Fruit fly (Drosophila melanogaster) whole organism, wandering third instar larva: ENCODE measurements around the gene PGAP2.
A peak's percentile ranks its signal among the peaks of the same experiment; 100 is the strongest.

Source experiments
- Abd-B ChIP-seq: fragments of >200 bp; optimal IDR thresholded peaks from 2 replicates; lab custom pipeline; 2017; ENCODE audit warnings: missing biosample characterization, missing genetic modification characterization
- CG32264 ChIP-seq: fragments of 200-800 bp; sonication (Bioruptor generic); optimal IDR thresholded peaks from 2 replicates; lab custom pipeline; 2016; ENCODE audit warnings: missing biosample characterization, missing genetic modification characterization
- CG9705 ChIP-seq: fragments of 200-800 bp; sonication (Bioruptor generic); optimal IDR thresholded peaks from 2 replicates; lab custom pipeline; 2018; ENCODE audit warnings: missing biosample characterization, mild to moderate bottlenecking, missing genetic modification characterization
- CrebA ChIP-seq: fragments of 200-800 bp; sonication (Bioruptor generic); optimal IDR thresholded peaks from 2 replicates; lab custom pipeline; 2016; ENCODE audit warnings: missing biosample characterization, mild to moderate bottlenecking, missing genetic modification characterization, borderline replicate concordance
- Dfd ChIP-seq: fragments of >200 bp; optimal IDR thresholded peaks from 2 replicates; lab custom pipeline; 2017; ENCODE audit warnings: missing biosample characterization, missing genetic modification characterization
- Dif ChIP-seq: fragments of 200-275, 200-300 bp; sonication (Bioruptor generic); optimal IDR thresholded peaks from 2 replicates; lab custom pipeline; 2018; ENCODE audit warnings: missing biosample characterization, missing genetic modification characterization; ENCODE audit not compliant: partially characterized antibody
- GATAd ChIP-seq: sonication (Bioruptor generic); optimal IDR thresholded peaks from 2 replicates; lab custom pipeline; 2016; ENCODE audit warnings: missing biosample characterization, missing genetic modification characterization
- HLH106 ChIP-seq: fragments of 200-800 bp; optimal IDR thresholded peaks from 3 replicates; lab custom pipeline; 2019; ENCODE audit warnings: missing biosample characterization, mild to moderate bottlenecking, missing genetic modification characterization, moderate library complexity
- Hnf4 ChIP-seq: fragments of 200-800 bp; sonication (Bioruptor generic); optimal IDR thresholded peaks from 2 replicates; lab custom pipeline; 2016; ENCODE audit warnings: missing biosample characterization, mild to moderate bottlenecking, missing genetic modification characterization
- Hr78 ChIP-seq: fragments of >200 bp; optimal IDR thresholded peaks from 2 replicates; lab custom pipeline; 2017; ENCODE audit warnings: missing biosample characterization, missing genetic modification characterization
- Hr83 ChIP-seq: fragments of 200-300 bp; sonication (Bioruptor generic); optimal IDR thresholded peaks from 2 replicates; lab custom pipeline; 2016; ENCODE audit warnings: missing biosample characterization, mild to moderate bottlenecking, missing genetic modification characterization, moderate library complexity; ENCODE audit not compliant: poor library complexity, severe bottlenecking
- Jra ChIP-seq: sonication (Bioruptor generic); optimal IDR thresholded peaks from 2 replicates; lab custom pipeline; 2016; ENCODE audit warnings: missing biosample characterization, missing genetic modification characterization
- Mio ChIP-seq: sonication (Bioruptor generic); optimal IDR thresholded peaks from 2 replicates; lab custom pipeline; 2016; ENCODE audit warnings: missing biosample characterization, missing genetic modification characterization
- Myc ChIP-seq: fragments of >200 bp; optimal IDR thresholded peaks from 2 replicates; lab custom pipeline; 2017
- N ChIP-seq: fragments of >200 bp; optimal IDR thresholded peaks from 2 replicates; lab custom pipeline; 2018; ENCODE audit warnings: missing biosample characterization, missing external identifiers, missing genetic modification characterization
- OdsH ChIP-seq: fragments of 200-800 bp; sonication (Bioruptor generic); optimal IDR thresholded peaks from 2 replicates; lab custom pipeline; 2016; ENCODE audit warnings: missing biosample characterization, mild to moderate bottlenecking, missing genetic modification characterization
- Rel ChIP-seq, 2 experiments: fragments of 200-800 bp; sonication (Bioruptor generic) in 1 of 2; optimal IDR thresholded peaks; 2 replicates in 1 of 2; 3 replicates in 1 of 2; lab custom pipeline; 2016 to 2019; ENCODE audit warnings: mild to moderate bottlenecking in 2 of 2, missing biosample characterization in 2 of 2, missing genetic modification characterization in 2 of 2, moderate library complexity in 1 of 2
- Sp1 ChIP-seq: fragments of 200-800 bp; sonication (Bioruptor generic); optimal IDR thresholded peaks from 3 replicates; lab custom pipeline; 2019; ENCODE audit warnings: missing biosample characterization, mild to moderate bottlenecking, missing genetic modification characterization, moderate library complexity
- Vsx2 ChIP-seq: fragments of 200-300, 225-300 bp; sonication (Bioruptor generic); optimal IDR thresholded peaks from 2 replicates; lab custom pipeline; 2018; ENCODE audit warnings: missing biosample characterization, missing genetic modification characterization; ENCODE audit not compliant: partially characterized antibody
- br ChIP-seq: fragments of 200-800 bp; sonication (Bioruptor generic); optimal IDR thresholded peaks from 2 replicates; lab custom pipeline; 2016; ENCODE audit warnings: missing biosample characterization, missing genetic modification characterization
- brk ChIP-seq: fragments of 200-800 bp; sonication (Bioruptor generic); optimal IDR thresholded peaks from 2 replicates; lab custom pipeline; 2016; ENCODE audit warnings: missing biosample characterization, mild to moderate bottlenecking, missing genetic modification characterization
- dl ChIP-seq, 2 experiments: fragments of 175-275, 200-275 bp in 1 of 2; fragments of 200-275 bp in 1 of 2; sonication (Bioruptor generic); optimal IDR thresholded peaks; lab custom pipeline; 2018; ENCODE audit warnings: mild to moderate bottlenecking in 2 of 2, missing biosample characterization in 2 of 2, missing genetic modification characterization in 2 of 2, moderate library complexity in 2 of 2; ENCODE audit not compliant: partially characterized antibody in 2 of 2, insufficient read depth in 1 of 2
- dmrt93B ChIP-seq: fragments of 200-800 bp; sonication (Bioruptor generic); optimal IDR thresholded peaks from 2 replicates; lab custom pipeline; 2018; ENCODE audit warnings: missing biosample characterization, mild to moderate bottlenecking, missing genetic modification characterization
- dsf ChIP-seq: sonication (Bioruptor generic); optimal IDR thresholded peaks from 2 replicates; lab custom pipeline; 2016; ENCODE audit warnings: missing biosample characterization, missing genetic modification characterization, borderline replicate concordance
- ey ChIP-seq: fragments of 200-800 bp; sonication (Bioruptor generic); optimal IDR thresholded peaks from 2 replicates; lab custom pipeline; 2016; ENCODE audit warnings: missing biosample characterization, missing genetic modification characterization
- foxo ChIP-seq, 2 experiments: fragments of 200-800 bp; sonication (Bioruptor generic); optimal IDR thresholded peaks; 2 replicates in 1 of 2; 3 replicates in 1 of 2; lab custom pipeline; 2016 to 2017; ENCODE audit warnings: missing biosample characterization in 2 of 2, missing genetic modification characterization in 2 of 2
- fru ChIP-seq: fragments of 200-800 bp; sonication (Bioruptor generic); optimal IDR thresholded peaks from 3 replicates; lab custom pipeline; 2016; ENCODE audit warnings: missing biosample characterization, mild to moderate bottlenecking, missing genetic modification characterization
- h ChIP-seq: fragments of 200-800 bp; sonication (Bioruptor generic); optimal IDR thresholded peaks from 3 replicates; lab custom pipeline; 2016; ENCODE audit warnings: missing biosample characterization, mild to moderate bottlenecking, missing genetic modification characterization
- jim ChIP-seq: fragments of 175-275, 200-325 bp; sonication (Bioruptor generic); optimal IDR thresholded peaks from 2 replicates; lab custom pipeline; 2016; ENCODE audit warnings: missing biosample characterization, mild to moderate bottlenecking, missing genetic modification characterization
- lola ChIP-seq: fragments of >200 bp; optimal IDR thresholded peaks from 2 replicates; lab custom pipeline; 2017; ENCODE audit warnings: missing biosample characterization, missing genetic modification characterization
- pan ChIP-seq: fragments of >200 bp; optimal IDR thresholded peaks from 2 replicates; lab custom pipeline; 2017
- psq ChIP-seq: fragments of 200-800 bp; sonication (Bioruptor generic); optimal IDR thresholded peaks from 3 replicates; lab custom pipeline; 2017; ENCODE audit warnings: missing biosample characterization, mild to moderate bottlenecking, missing genetic modification characterization, moderate library complexity
- rgr ChIP-seq: fragments of 200-800 bp; sonication (Bioruptor generic); optimal IDR thresholded peaks from 3 replicates; lab custom pipeline; 2016; ENCODE audit warnings: missing biosample characterization, mild to moderate bottlenecking, missing genetic modification characterization
- sage ChIP-seq: fragments of 200-800 bp; sonication (Bioruptor generic); optimal IDR thresholded peaks from 2 replicates; lab custom pipeline; 2016; ENCODE audit warnings: missing biosample characterization, mild to moderate bottlenecking, missing genetic modification characterization
- sv ChIP-seq: fragments of 200-800 bp; sonication (Bioruptor generic); optimal IDR thresholded peaks from 3 replicates; lab custom pipeline; 2016; ENCODE audit warnings: missing biosample characterization, missing genetic modification characterization
- tai ChIP-seq: sonication (Bioruptor generic); optimal IDR thresholded peaks from 2 replicates; lab custom pipeline; 2016; ENCODE audit warnings: missing biosample characterization, missing genetic modification characterization
- usp ChIP-seq: fragments of >200 bp; optimal IDR thresholded peaks from 2 replicates; lab custom pipeline; 2017; ENCODE audit warnings: missing biosample characterization, missing genetic modification characterization
- woc ChIP-seq: sonication (Bioruptor generic); optimal IDR thresholded peaks from 2 replicates; lab custom pipeline; 2016; ENCODE audit warnings: missing biosample characterization, mild to moderate bottlenecking, missing genetic modification characterization

The PGAP2 gene

dm6 chr2L:855052-855547 lies 35.8 kb upstream of the PGAP2 start, which contains the start of gene CG13949:
CG13949 (plus strand) TSS chr2L:855337.
- TF ChIP-seq Hnf4 (GFP tag; lab: Kevin White, UChicago) = peak; percentile 40
- TF ChIP-seq Sp1 (GFP tag; lab: Kevin White, UChicago) = peak; percentile 51
- TF ChIP-seq dmrt93B (GFP tag; lab: Kevin White, UChicago) = no peak
- no peak for TF ChIP-seq dsf (GFP tag; lab: Kevin White, UChicago)
- no peak for TF ChIP-seq GATAd (GFP tag; lab: Kevin White, UChicago)
- peak in 1 of 2 experiments; percentile 61 for TF ChIP-seq foxo (GFP tag; optimal IDR thresholded peaks at IDR 0.05; lab: Kevin White, UChicago)
- peak; percentile 47 for TF ChIP-seq HLH106 (tag; lab: Kevin White, UChicago)
- TF ChIP-seq h (GFP tag; lab: Kevin White, UChicago) = peak; percentile 47
- peak; percentile 40 for TF ChIP-seq ey (GFP tag; lab: Kevin White, UChicago)
- no peak for TF ChIP-seq Rel (GFP tag; optimal IDR thresholded peaks at IDR 0.05; lab: Kevin White, UChicago)
- TF ChIP-seq Rel (tag; optimal IDR thresholded peaks at IDR 0.05; lab: Kevin White, UChicago) = no peak
- TF ChIP-seq psq (GFP tag; lab: Kevin White, UChicago) = peak; percentile 12
- TF ChIP-seq Hr83 (GFP tag; lab: Kevin White, UChicago) = no peak
- TF ChIP-seq woc (GFP tag; lab: Kevin White, UChicago) = peak; percentile 19
- peak; percentile 19 for TF ChIP-seq fru
- TF ChIP-seq brk (GFP tag; lab: Kevin White, UChicago) = no peak
- peak; percentile 35 for TF ChIP-seq rgr (GFP tag; lab: Kevin White, UChicago)
- TF ChIP-seq sv = peak; percentile 33
- TF ChIP-seq, all 38 proteins: peak for 11

dm6 chr2L:852647-853111 lies 33.4 kb upstream of the PGAP2 start, which contains the start of the genes CG4291 and kraken:
CG4291 (minus strand) TSS chr2L:852730.
kraken (plus strand) TSS chr2L:852768.
- TF ChIP-seq Vsx2 (GFP tag; lab: Kevin White, UChicago) (no peak), foxo (GFP tag; optimal IDR thresholded peaks at IDR 0.05; lab: Kevin White, UChicago) (peak in 1 of 2 experiments; percentile 61), pan (lab: Kevin White, UChicago) (no peak), woc (GFP tag; lab: Kevin White, UChicago) (peak; percentile 26), Jra (GFP tag; lab: Kevin White, UChicago) (no peak), CG9705 (GFP tag; lab: Kevin White, UChicago) (peak; percentile 45), OdsH (GFP tag; lab: Kevin White, UChicago) (peak; percentile 23), sage (GFP tag; lab: Kevin White, UChicago) (no peak), HLH106 (tag; lab: Kevin White, UChicago) (peak; percentile 51), usp (GFP tag; lab: Kevin White, UChicago) (no peak), CG32264 (GFP tag; lab: Kevin White, UChicago) (no peak), rgr (GFP tag; lab: Kevin White, UChicago) (peak; percentile 66), Dfd (no peak), brk (GFP tag; lab: Kevin White, UChicago) (no peak), ey (GFP tag; lab: Kevin White, UChicago) (peak; percentile 36), Hr83 (GFP tag; lab: Kevin White, UChicago) (peak; percentile 60), dl (GFP tag; optimal IDR thresholded peaks at IDR 0.05; lab: Kevin White, UChicago; ENCODE audit: insufficient read depth in 1 of 2, partially characterized antibody in 2 of 2) (no peak), tai (no peak), Mio (GFP tag; lab: Kevin White, UChicago) (no peak), sv (peak; percentile 59), br (GFP tag; lab: Kevin White, UChicago) (peak; percentile 43), GATAd (GFP tag; lab: Kevin White, UChicago) (no peak), CrebA (GFP tag; lab: Kevin White, UChicago) (no peak), N (GFP tag; lab: Kevin White, UChicago) (no peak), Myc (peak; percentile 96), fru (peak; percentile 15), Dif (GFP tag; lab: Kevin White, UChicago) (no peak), Rel (GFP tag; optimal IDR thresholded peaks at IDR 0.05; lab: Kevin White, UChicago) (no peak), Rel (tag; optimal IDR thresholded peaks at IDR 0.05; lab: Kevin White, UChicago) (peak; percentile 43), Sp1 (GFP tag; lab: Kevin White, UChicago) (peak; percentile 49), Hnf4 (GFP tag; lab: Kevin White, UChicago) (peak; percentile 70), lola (GFP tag; lab: Kevin White, UChicago) (no peak), dmrt93B (GFP tag; lab: Kevin White, UChicago) (no peak), jim (GFP tag; lab: Kevin White, UChicago) (no peak), dsf (GFP tag; lab: Kevin White, UChicago) (no peak), Hr78 (no peak), psq (GFP tag; lab: Kevin White, UChicago) (peak; percentile 35), h (GFP tag; lab: Kevin White, UChicago) (peak; percentile 74), Abd-B (GFP tag; lab: Kevin White, UChicago) (no peak)
